Fruit fly (Drosophila melanogaster): ENCODE measurements around the gene hiw.

The hiw gene

dm6 chrX:15085777-15086510, 22.7 kb upstream of the hiw start, which contains the start of the genes CG15027 and Dbct (continued):
- peak; percentile 2 for TF ChIP-seq cato (GFP tag; optimal IDR thresholded peaks at IDR 0.05; ENCODE audit: borderline replicate concordance)
- no peak for TF ChIP-seq tx (GFP tag; optimal IDR thresholded peaks at IDR 0.05)
- peak; percentile 4 for TF ChIP-seq caup (GFP tag; optimal IDR thresholded peaks at IDR 0.05; ENCODE audit: severe bottlenecking)
- TF ChIP-seq dpn (GFP tag; optimal IDR thresholded peaks at IDR 0.05): peak in 1 of 2 experiments; percentile 62
- TF ChIP-seq sc (optimal IDR thresholded peaks at IDR 0.05): no peak
- no peak for TF ChIP-seq sc (GFP tag; optimal IDR thresholded peaks at IDR 0.05)
- TF ChIP-seq CG9932 (GFP tag; IDR thresholded peaks at IDR 0.05): peak; percentile 82
- no peak for TF ChIP-seq da (GFP tag; optimal IDR thresholded peaks at IDR 0.05)
- no peak for TF ChIP-seq tll (GFP tag; optimal IDR thresholded peaks at IDR 0.05)
- TF ChIP-seq dati (GFP tag; IDR thresholded peaks at IDR 0.05): no peak
- TF ChIP-seq CG13424 (tag; optimal IDR thresholded peaks at IDR 0.05): peak; percentile 83
- TF ChIP-seq cwo (GFP tag; optimal IDR thresholded peaks at IDR 0.05): peak; percentile 14
- TF ChIP-seq CG4854 (GFP tag; optimal IDR thresholded peaks at IDR 0.05): no peak
- peak; percentile 70 for TF ChIP-seq CG4328 (GFP tag; optimal IDR thresholded peaks at IDR 0.05)
- peak in 1 of 2 experiments; percentile 66 for TF ChIP-seq Hr51 (GFP tag; optimal IDR thresholded peaks at IDR 0.05)
- peak; percentile 84 for TF ChIP-seq HmgZ (tag; optimal IDR thresholded peaks at IDR 0.05)
- TF ChIP-seq fd102C (GFP tag; optimal IDR thresholded peaks at IDR 0.05): no peak
- peak; percentile 39 for TF ChIP-seq stwl (tag; optimal IDR thresholded peaks at IDR 0.05)
- peak; percentile 57 for TF ChIP-seq zen (tag; optimal IDR thresholded peaks at IDR 0.05)
- peak; percentile 44 for TF ChIP-seq Sox100B (GFP tag; optimal IDR thresholded peaks at IDR 0.05)
- TF ChIP-seq CG17802 (tag; optimal IDR thresholded peaks at IDR 0.05): no peak
- peak; percentile 62; the same call in 2 of the 3 replicates for TF ChIP-seq HLH4C (GFP tag; IDR thresholded peaks at IDR 0.05; ENCODE audit: partially characterized antibody)
- peak; percentile 54 for TF ChIP-seq amos (GFP tag; IDR thresholded peaks at IDR 0.05; ENCODE audit: partially characterized antibody)
- 0 out of 3 replicates have a peak, but pooled peaks have one; percentile 21 for TF ChIP-seq CG2889 (GFP tag; IDR thresholded peaks at IDR 0.05)
- peak; percentile 79 for TF ChIP-seq CG10543 (GFP tag; optimal IDR thresholded peaks at IDR 0.05)
- peak; percentile 33; the same call in 1 of the 2 replicates for TF ChIP-seq klu (GFP tag; IDR thresholded peaks at IDR 0.05)
- TF ChIP-seq Mrtf (GFP tag; IDR thresholded peaks at IDR 0.05): 0 out of 3 replicates have a peak, but pooled peaks have one; percentile 5
- peak; percentile 73 for TF ChIP-seq grau (tag; optimal IDR thresholded peaks at IDR 0.05)
- TF ChIP-seq pum (GFP tag; optimal IDR thresholded peaks at IDR 0.05): no peak
- TF ChIP-seq CG15479 (GFP tag; optimal IDR thresholded peaks at IDR 0.05): no peak
- TF ChIP-seq sr (GFP tag; IDR thresholded peaks at IDR 0.05): no peak
- no peak for TF ChIP-seq Jarid2 (GFP tag; optimal IDR thresholded peaks at IDR 0.05)
- no peak for TF ChIP-seq Atf3 (GFP tag; optimal IDR thresholded peaks at IDR 0.05)
- no peak for TF ChIP-seq run (tag; optimal IDR thresholded peaks at IDR 0.05)
- TF ChIP-seq lab (GFP tag; optimal IDR thresholded peaks at IDR 0.05): peak; percentile 60
- peak; percentile 56 for TF ChIP-seq Fer3 (tag; optimal IDR thresholded peaks at IDR 0.05)
- peak; percentile 57; the same call in 1 of the 3 replicates for TF ChIP-seq Opbp (GFP tag; IDR thresholded peaks at IDR 0.05; ENCODE audit: partially characterized antibody)
- peak; percentile 68; the same call in 1 of the 2 replicates for TF ChIP-seq CG32767 (GFP tag; IDR thresholded peaks at IDR 0.05)
- no peak for TF ChIP-seq CG7987 (GFP tag; optimal IDR thresholded peaks at IDR 0.05)
- TF ChIP-seq phol (tag; optimal IDR thresholded peaks at IDR 0.05): peak; percentile 75
- TF ChIP-seq aop (GFP tag; IDR thresholded peaks at IDR 0.05): 0 out of 2 replicates have a peak, but pooled peaks have one; percentile 15
- TF ChIP-seq CG10654 (GFP tag; optimal IDR thresholded peaks at IDR 0.05): peak; percentile 64
- peak; percentile 73 for TF ChIP-seq CG9727 (GFP tag; optimal IDR thresholded peaks at IDR 0.05)
- peak; percentile 65 for TF ChIP-seq Sox102F (GFP tag; optimal IDR thresholded peaks at IDR 0.05)
- no peak for TF ChIP-seq CG6683 (GFP tag; optimal IDR thresholded peaks at IDR 0.05)
- TF ChIP-seq CG4730 (GFP tag; IDR thresholded peaks at IDR 0.05): peak; percentile 67
- TF ChIP-seq tap (tag; optimal IDR thresholded peaks at IDR 0.05): peak; percentile 48
